Worm (Caenorhabditis elegans) whole organism, early embryonic: ENCODE data around the gene C27H5.2.

Experiments
- aly-1 ChIP-seq: sonication (generic microtip); optimal IDR thresholded peaks from 2 replicates; lab custom pipeline; 2016; ENCODE audit warnings: missing genetic modification characterization, missing compliant biosample characterization
- ama-1 ChIP-seq: fragments of 150-350 bp; optimal IDR thresholded peaks from 2 replicates; lab custom pipeline; 2014
- ceh-13 ChIP-seq: fragments of 200-800 bp; sonication (Bioruptor generic); optimal IDR thresholded peaks from 2 replicates; lab custom pipeline; 2018; ENCODE audit warnings: mild to moderate bottlenecking, missing genetic modification characterization, missing compliant biosample characterization
- ceh-36 ChIP-seq: sonication (generic microtip); optimal IDR thresholded peaks from 2 replicates; lab custom pipeline; 2016; ENCODE audit warnings: missing genetic modification characterization, inconsistent platforms, missing compliant biosample characterization
- ets-7 ChIP-seq: sonication (generic microtip); optimal IDR thresholded peaks from 2 replicates; lab custom pipeline; 2016; ENCODE audit warnings: missing genotype, missing genetic modification characterization, missing compliant biosample characterization
- hnd-1 ChIP-seq: sonication (generic microtip); optimal IDR thresholded peaks from 2 replicates; lab custom pipeline; 2016; ENCODE audit warnings: missing genetic modification characterization, missing compliant biosample characterization
- pes-1 ChIP-seq: fragments of 200-800 bp; sonication (Bioruptor generic); IDR thresholded peaks from 2 replicates; pipeline ENCODE4 v1.3.6; 2022; ENCODE audit warnings: missing genetic modification reagents, missing genetic modification characterization, missing compliant biosample characterization
- scrt-1 ChIP-seq: fragments of 200-800 bp; sonication (Bioruptor generic); IDR thresholded peaks from 2 replicates; pipeline ENCODE4 v1.3.6; 2022; ENCODE audit warnings: missing genetic modification characterization, missing compliant biosample characterization
- sea-1 ChIP-seq: fragments of 200-800 bp; sonication (Bioruptor generic); conservative IDR thresholded peaks from 2 replicates; pipeline ENCODE4 v1.3.6; 2022; ENCODE audit warnings: missing genetic modification characterization, missing compliant biosample characterization
- tbx-11 ChIP-seq: fragments of 200-800 bp; sonication (Bioruptor generic); IDR thresholded peaks from 2 replicates; pipeline ENCODE4 v1.3.6; 2022; ENCODE audit warnings: missing genetic modification characterization, missing compliant biosample characterization
- tra-4 ChIP-seq: sonication (generic microtip); optimal IDR thresholded peaks from 2 replicates; lab custom pipeline; 2017; ENCODE audit warnings: missing genetic modification characterization, missing compliant biosample characterization

- TF ChIP-seq ceh-36 (no peak), ets-7 (tag; lab: Kevin White, UChicago) (no peak), pes-1 (GFP tag; lab: Robert Waterston, UW) (no peak), aly-1 (tag; lab: Kevin White, UChicago) (no peak), ama-1 (lab: Kevin White, UChicago) (no peak), hnd-1 (no peak), tra-4 (tag; lab: Kevin White, UChicago) (no peak), ceh-13 (no peak), tbx-11 (GFP tag; lab: Robert Waterston, UW) (no peak), scrt-1 (GFP tag; lab: Robert Waterston, UW) (no peak), sea-1 (no peak)
These were observed 7.8 kb upstream of the C27H5.2 start for ce11 chrII:7147550-7147949.
